Fruit fly (Drosophila melanogaster) S2 (cell line): ENCODE measurements around the gene Rpp20.

Experiments
- CG8478 ChIP-seq: fragments of >200 bp; optimal IDR thresholded peaks from 2 replicates; lab custom pipeline; 2018
- CTCF ChIP-seq, 2 experiments: fragments of >200 bp; optimal IDR thresholded peaks; 2 replicates each; lab custom pipeline; 2018

DNA sequence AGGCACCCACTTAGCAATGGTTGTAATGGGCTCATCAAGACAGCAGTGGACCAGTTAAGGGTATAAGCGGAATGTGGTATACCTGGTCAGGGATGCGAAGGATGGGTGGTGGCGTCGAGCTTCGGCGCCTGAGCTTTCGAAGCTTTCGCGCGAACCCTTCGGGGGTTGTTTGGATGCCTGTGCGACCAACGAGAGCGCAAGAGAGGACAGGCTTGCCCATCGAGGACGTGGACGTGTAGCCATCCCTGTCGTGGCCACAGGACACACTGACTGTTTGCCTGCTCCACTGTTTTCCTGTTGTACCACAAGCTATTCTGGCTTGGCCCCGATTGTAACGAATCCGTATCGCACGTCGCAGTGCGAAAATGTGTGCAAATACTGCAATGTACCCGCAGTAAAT lies 9.0 kb upstream of the Rpp20 start, which contains the start of gene CG14234:
- TF ChIP-seq CG8478 (lab: Kevin White, UChicago): no peak
- TF ChIP-seq CTCF (optimal IDR thresholded peaks at IDR 0.05; lab: Kevin White, UChicago): no peak
